Worm (Caenorhabditis elegans) whole organism, L4/young adult: ENCODE results near the gene clec-47.

Experiments
- W03F9.2 ChIP-seq: fragments of 150-350 bp; optimal IDR thresholded peaks from 2 replicates; lab custom pipeline; 2014; ENCODE audit warnings: missing biosample characterization, missing genetic modification characterization
- dao-5 ChIP-seq: sonication (generic microtip); optimal IDR thresholded peaks from 2 replicates; lab custom pipeline; 2016; ENCODE audit warnings: missing genotype, missing genetic modification characterization, moderate library complexity, missing compliant biosample characterization
- him-1 ChIP-seq: sonication (generic microtip); optimal IDR thresholded peaks from 2 replicates; lab custom pipeline; 2016; ENCODE audit warnings: missing genotype, missing genetic modification reagents, missing genetic modification characterization, missing compliant biosample characterization

ce11 chrV:15133812-15134211 is 41.7 kb upstream of the clec-47 start:
- TF ChIP-seq him-1: no peak
- TF ChIP-seq dao-5 (tag; lab: Kevin White, UChicago): no peak
- no peak for TF ChIP-seq W03F9.2 (tag; lab: Kevin White, UChicago)
